Worm (Caenorhabditis elegans): Measurements from ENCODE around the gene srh-27.

srh-27 gene

DNA sequence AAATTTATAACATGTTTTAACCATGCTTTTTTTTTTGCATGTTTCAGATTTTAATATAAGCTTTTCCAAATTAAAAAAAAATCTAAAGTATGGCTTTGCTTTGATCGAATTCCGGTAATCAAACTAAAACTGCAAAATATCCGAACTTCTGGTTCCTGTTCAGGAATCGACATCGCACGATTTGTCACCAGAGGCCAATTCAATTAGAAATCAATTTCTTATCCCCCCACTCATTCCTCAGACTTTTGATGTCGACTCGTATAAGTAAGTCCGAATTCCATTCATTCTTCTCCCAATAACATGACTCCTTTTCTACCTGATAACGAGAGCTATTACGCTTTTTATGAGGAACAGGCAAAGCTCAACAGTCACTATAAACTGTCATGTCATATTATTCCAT is at the start of gene srh-27:
srh-27 (plus strand) TSS at position 301 of the 400 bp plus-strand sequence.
- TF ChIP-seq fax-1 (tag; optimal IDR thresholded peaks at IDR 0.05) (no peak), nhr-11 (tag; optimal IDR thresholded peaks at IDR 0.05) (no peak), pros-1 (tag; optimal IDR thresholded peaks at IDR 0.05) (no peak), fkh-10 (GFP tag; optimal IDR thresholded peaks at IDR 0.05) (no peak), ceh-19 (GFP tag; optimal IDR thresholded peaks at IDR 0.05) (no peak), zip-5 (tag; optimal IDR thresholded peaks at IDR 0.05) (no peak), elt-4 (tag; optimal IDR thresholded peaks at IDR 0.05) (no peak), gmeb-2 (tag; optimal IDR thresholded peaks at IDR 0.05) (no peak), K09A11.1 (tag; optimal IDR thresholded peaks at IDR 0.05; ENCODE audit: insufficient read depth) (no peak), ceh-48 (tag; optimal IDR thresholded peaks at IDR 0.05) (no peak), dmd-4 (tag; optimal IDR thresholded peaks at IDR 0.05; ENCODE audit: borderline replicate concordance) (no peak), ceh-45 (GFP tag; IDR thresholded peaks at IDR 0.05) (no peak), ceh-2 (tag; optimal IDR thresholded peaks at IDR 0.05) (no peak)

DNA sequence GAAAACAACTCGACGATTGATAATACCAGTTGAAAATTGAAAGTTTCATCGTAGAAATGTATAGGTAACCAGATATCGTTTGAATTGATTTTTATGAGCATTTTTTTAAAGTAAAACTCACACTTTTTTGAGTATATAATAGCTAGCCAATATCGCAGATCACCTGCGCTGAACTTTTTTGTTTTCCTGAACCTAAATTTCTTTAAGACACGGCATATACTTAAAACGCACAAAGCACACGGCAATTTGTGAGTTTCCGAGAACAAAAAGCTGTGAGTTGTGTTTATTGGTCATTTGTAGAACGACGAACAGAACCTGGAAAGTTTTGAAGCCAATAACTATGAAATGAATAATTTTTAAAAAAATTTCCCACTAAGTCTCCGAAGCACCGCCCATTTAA is 46.5 kb upstream of the srh-27 start, which contains the start of gene sre-29:
sre-29 (minus strand) TSS at position 101 of the 400 bp plus-strand sequence.
- no peak for TF ChIP-seq pax-1 (tag; optimal IDR thresholded peaks at IDR 0.05)
- no peak for TF ChIP-seq ceh-31 (tag; optimal IDR thresholded peaks at IDR 0.05)
- no peak for TF ChIP-seq unc-86 (tag; optimal IDR thresholded peaks at IDR 0.05)
- no peak for TF ChIP-seq pha-4 (tag; optimal IDR thresholded peaks at IDR 0.05)
- no peak for TF ChIP-seq ttx-3 (tag; optimal IDR thresholded peaks at IDR 0.05)
- no peak for TF ChIP-seq ceh-45 (GFP tag; IDR thresholded peaks at IDR 0.05)
- no peak for TF ChIP-seq ceh-30 (tag; optimal IDR thresholded peaks at IDR 0.05)
- no peak for TF ChIP-seq ceh-34 (tag; optimal IDR thresholded peaks at IDR 0.05)
- no peak for TF ChIP-seq K09A11.1 (tag; optimal IDR thresholded peaks at IDR 0.05; ENCODE audit: insufficient read depth)
- TF ChIP-seq sox-2 (GFP tag; IDR thresholded peaks at IDR 0.05), result no peak
- no peak for TF ChIP-seq C08G9.2 (tag; optimal IDR thresholded peaks at IDR 0.05)

DNA sequence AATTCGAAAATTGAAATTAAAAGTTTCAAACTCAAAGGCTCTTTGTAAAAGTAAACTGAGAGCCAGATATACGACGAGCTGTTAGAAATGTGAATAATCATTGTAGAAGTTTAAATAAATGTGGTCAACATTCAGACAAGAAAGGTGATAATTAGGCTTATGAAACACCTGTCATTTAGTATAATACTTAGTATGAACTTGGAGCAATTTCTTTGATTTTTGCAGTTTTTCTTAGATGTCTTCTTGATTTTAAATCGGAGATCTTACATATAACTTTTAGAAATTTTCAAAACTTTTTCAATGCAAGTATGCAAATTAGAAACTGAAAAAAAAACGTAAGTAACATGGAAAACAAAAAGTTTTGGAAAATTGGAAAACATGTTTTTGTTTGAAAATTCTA is 41.9 kb upstream of the srh-27 start, which contains the start of gene sre-30:
sre-30 (minus strand) TSS at position 101 of the 400 bp plus-strand sequence.
- no peak for TF ChIP-seq pat-9 (tag; optimal IDR thresholded peaks at IDR 0.05)
- no peak for TF ChIP-seq ets-4 (tag; optimal IDR thresholded peaks at IDR 0.05)
- no peak for TF ChIP-seq hlh-13 (GFP tag; optimal IDR thresholded peaks at IDR 0.05)
- no peak for TF ChIP-seq nhr-232 (tag; optimal IDR thresholded peaks at IDR 0.05)
- no peak for TF ChIP-seq pqm-1 (tag; optimal IDR thresholded peaks at IDR 0.05)
- no peak for TF ChIP-seq sox-4 (tag; optimal IDR thresholded peaks at IDR 0.05)
- TF ChIP-seq pros-1 (tag; optimal IDR thresholded peaks at IDR 0.05), result no peak
- TF ChIP-seq pha-2 (tag; optimal IDR thresholded peaks at IDR 0.05), result no peak
- no peak for TF ChIP-seq sdc-2 (tag; optimal IDR thresholded peaks at IDR 0.05)
- TF ChIP-seq odd-2 (tag; optimal IDR thresholded peaks at IDR 0.05), result no peak
- no peak for TF ChIP-seq ceh-14 (tag; optimal IDR thresholded peaks at IDR 0.05)
- TF ChIP-seq ceh-48 (tag; optimal IDR thresholded peaks at IDR 0.05), result no peak
- TF ChIP-seq pax-1 (tag; optimal IDR thresholded peaks at IDR 0.05), result no peak
- TF ChIP-seq K09A11.1 (tag; optimal IDR thresholded peaks at IDR 0.05; ENCODE audit: insufficient read depth), result no peak
- TF ChIP-seq unc-3 (GFP tag; conservative IDR thresholded peaks at IDR 0.05), result no peak
- TF ChIP-seq unc-3 (tag; optimal IDR thresholded peaks at IDR 0.05), result no peak
- no peak for TF ChIP-seq hlh-6 (tag; optimal IDR thresholded peaks at IDR 0.05)
- TF ChIP-seq unc-55 (GFP tag; optimal IDR thresholded peaks at IDR 0.05), result no peak
- TF ChIP-seq tbx-2 (tag; optimal IDR thresholded peaks at IDR 0.05), result no peak

DNA sequence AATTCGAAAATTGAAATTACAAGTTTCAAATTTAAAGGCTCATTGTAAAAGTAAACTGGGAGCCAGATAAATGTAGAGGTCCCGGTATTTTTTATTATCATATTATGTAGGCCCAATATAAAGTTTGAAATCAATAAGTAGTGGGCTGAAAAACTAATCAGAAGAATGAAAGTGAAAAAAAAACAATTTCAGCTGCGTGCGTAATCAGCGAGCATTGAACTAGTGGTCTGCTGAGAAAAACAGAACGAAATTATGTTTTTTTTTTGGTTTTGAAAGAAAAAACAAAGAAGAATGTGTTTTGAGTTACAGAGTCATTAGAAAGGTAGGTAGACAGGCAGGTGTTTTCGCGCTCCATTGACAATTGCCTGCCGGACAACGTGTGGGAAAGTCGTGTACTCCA is 39.6 kb upstream of the srh-27 start, which contains the start of gene sre-31:
sre-31 (minus strand) TSS at position 101 of the 400 bp plus-strand sequence.
- TF ChIP-seq lim-6 (tag; optimal IDR thresholded peaks at IDR 0.05), result no peak
- TF ChIP-seq ceh-30 (tag; optimal IDR thresholded peaks at IDR 0.05), result no peak
- no peak for TF ChIP-seq ceh-6 (GFP tag; optimal IDR thresholded peaks at IDR 0.05)
- no peak for TF ChIP-seq ceh-2 (tag; optimal IDR thresholded peaks at IDR 0.05)
- TF ChIP-seq ceh-18 (tag; optimal IDR thresholded peaks at IDR 0.05), result no peak
- no peak for TF ChIP-seq lin-11 (tag; optimal IDR thresholded peaks at IDR 0.05)
- no peak for TF ChIP-seq K02D7.2 (tag; optimal IDR thresholded peaks at IDR 0.05)
- TF ChIP-seq ref-2 (tag; optimal IDR thresholded peaks at IDR 0.05), result no peak
- no peak for TF ChIP-seq pax-1 (tag; optimal IDR thresholded peaks at IDR 0.05)
- no peak for TF ChIP-seq T23F11.4 (GFP tag; optimal IDR thresholded peaks at IDR 0.05)
- no peak for TF ChIP-seq ttx-3 (tag; optimal IDR thresholded peaks at IDR 0.05)
- TF ChIP-seq sox-2 (GFP tag; IDR thresholded peaks at IDR 0.05), result no peak
